Worm (Caenorhabditis elegans) whole organism, late embryonic: ENCODE measurements around the gene K10B4.1.

ENCODE experiments used
- C38D4.7 ChIP-seq: fragments of 200-800 bp; sonication (Bioruptor generic); optimal IDR thresholded peaks from 2 replicates; lab custom pipeline; 2018; ENCODE audit warnings: mild to moderate bottlenecking, missing genetic modification characterization, moderate library complexity, missing compliant biosample characterization
- K02D7.2 ChIP-seq: sonication (generic microtip); optimal IDR thresholded peaks from 2 replicates; lab custom pipeline; 2017; ENCODE audit warnings: mild to moderate bottlenecking, missing genetic modification characterization, missing compliant biosample characterization
- ama-1 ChIP-seq: fragments of 150-350 bp; optimal IDR thresholded peaks from 2 replicates; lab custom pipeline; 2014
- ceh-19 ChIP-seq: fragments of 200-800 bp; sonication (Bioruptor generic); optimal IDR thresholded peaks from 2 replicates; lab custom pipeline; 2018; ENCODE audit warnings: mild to moderate bottlenecking, missing genetic modification characterization, missing compliant biosample characterization
- ceh-30 ChIP-seq: fragments of 150-350 bp; optimal IDR thresholded peaks from 2 replicates; lab custom pipeline; 2014; ENCODE audit warnings: missing biosample characterization, missing genetic modification characterization
- ets-4 ChIP-seq: sonication (generic microtip); optimal IDR thresholded peaks from 2 replicates; lab custom pipeline; 2016; ENCODE audit warnings: missing genetic modification characterization, missing compliant biosample characterization
- eyg-1 ChIP-seq: sonication (generic microtip); optimal IDR thresholded peaks from 2 replicates; lab custom pipeline; 2016; ENCODE audit warnings: missing genotype, missing genetic modification characterization, missing compliant biosample characterization
- fkh-10 ChIP-seq: fragments of 150-350 bp; optimal IDR thresholded peaks from 2 replicates; lab custom pipeline; 2014; ENCODE audit warnings: missing biosample characterization, missing genetic modification reagents, missing genetic modification characterization
- nfya-1 ChIP-seq: sonication (generic microtip); optimal IDR thresholded peaks from 2 replicates; lab custom pipeline; 2017; ENCODE audit warnings: missing genetic modification characterization, mild to moderate bottlenecking, missing compliant biosample characterization, antibody characterized with exemption, moderate library complexity
- nhr-11 ChIP-seq: fragments of 150-350 bp; optimal IDR thresholded peaks from 2 replicates; lab custom pipeline; 2014; ENCODE audit warnings: missing biosample characterization, missing genetic modification characterization
- tbx-7 ChIP-seq: sonication (generic microtip); optimal IDR thresholded peaks from 2 replicates; lab custom pipeline; 2016; ENCODE audit warnings: missing genotype, missing genetic modification characterization, missing compliant biosample characterization
- unc-55 ChIP-seq: sonication (generic microtip); optimal IDR thresholded peaks from 2 replicates; lab custom pipeline; 2017; ENCODE audit warnings: missing biosample characterization, missing genetic modification reagents, missing genetic modification characterization

DNA sequence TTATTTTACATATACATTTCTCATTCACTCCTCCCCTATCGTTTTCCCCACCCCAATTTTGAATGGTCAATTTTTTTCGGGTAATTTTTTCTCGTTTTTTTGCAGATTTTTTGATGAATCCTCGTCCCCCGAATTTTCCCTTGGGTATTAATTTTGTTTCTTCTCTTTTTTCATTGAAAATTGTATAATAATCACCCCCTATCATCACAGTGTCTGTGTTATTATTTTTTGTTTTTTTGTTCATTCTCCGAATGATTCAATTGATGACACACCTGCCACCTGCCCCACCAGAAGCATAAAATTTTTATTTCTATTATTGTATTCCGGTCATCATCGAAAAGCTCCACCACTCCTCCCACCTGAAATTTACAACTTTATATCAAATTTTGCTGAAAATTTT is 17.0 kb downstream of the K10B4.1 start, which contains the start of gene T25D3.3:
- TF ChIP-seq ama-1 (lab: Kevin White, UChicago) (no peak), fkh-10 (GFP tag; lab: Kevin White, UChicago) (no peak), K02D7.2 (no peak), ets-4 (no peak), eyg-1 (tag; lab: Kevin White, UChicago) (no peak), nfya-1 (tag; lab: Kevin White, UChicago) (no peak), ceh-30 (tag; lab: Kevin White, UChicago) (no peak), unc-55 (GFP tag; lab: Kevin White, UChicago) (no peak), nhr-11 (no peak), tbx-7 (no peak), C38D4.7 (GFP tag; lab: Kevin White, UChicago) (no peak), ceh-19 (no peak)
